Worm (Caenorhabditis elegans): ENCODE results near the gene srz-102.

- TF ChIP-seq gmeb-1 (tag; optimal IDR thresholded peaks at IDR 0.05) (no peak), fos-1 (tag; optimal IDR thresholded peaks at IDR 0.05) (no peak), snpc-4 (tag; optimal IDR thresholded peaks at IDR 0.05) (no peak)
These were observed 16.1 kb upstream of the srz-102 start, which contains the start of gene str-61 for ce11 chrV:16671190-16671589.

Data from whole organism, L2 larva.